Worm (Caenorhabditis elegans) whole organism, midembryonic: Measurements from ENCODE around the gene srx-68.

ENCODE experiments used
- T22C8.4 ChIP-seq: fragments of 200-800 bp; sonication (Bioruptor generic); IDR thresholded peaks from 2 replicates; pipeline ENCODE4 v1.3.6; 2022; ENCODE audit warnings: missing genetic modification characterization, missing compliant biosample characterization
- cog-1 ChIP-seq: sonication (generic microtip); optimal IDR thresholded peaks from 2 replicates; lab custom pipeline; 2016; ENCODE audit warnings: missing genetic modification characterization, missing compliant biosample characterization
- flt-1 ChIP-seq: fragments of 200-800 bp; sonication (Bioruptor generic); IDR thresholded peaks from 2 replicates; pipeline ENCODE4 v1.3.6; 2022; ENCODE audit warnings: missing genetic modification characterization, missing compliant biosample characterization
- klf-2 ChIP-seq: fragments of 200-800 bp; sonication (Bioruptor generic); conservative IDR thresholded peaks from 2 replicates; pipeline ENCODE4 v1.3.6; 2022; ENCODE audit warnings: missing genetic modification reagents, missing genetic modification characterization, missing compliant biosample characterization
- med-1 ChIP-seq: sonication (generic microtip); optimal IDR thresholded peaks from 2 replicates; lab custom pipeline; 2017; ENCODE audit warnings: missing genetic modification characterization, mild to moderate bottlenecking, missing compliant biosample characterization, antibody characterized with exemption, missing genetic modification reagents; ENCODE audit not compliant: insufficient read depth
- ref-1 ChIP-seq: fragments of 200-800 bp; sonication (Bioruptor generic); conservative IDR thresholded peaks from 2 replicates; pipeline ENCODE4 v1.3.6; 2022; ENCODE audit warnings: missing genetic modification reagents, missing genetic modification characterization, missing compliant biosample characterization
- tab-1 ChIP-seq: fragments of 200-800 bp; sonication (Bioruptor generic); IDR thresholded peaks from 2 replicates; pipeline ENCODE4 v1.3.6; 2022; ENCODE audit warnings: missing genetic modification characterization, missing compliant biosample characterization
- ztf-23 ChIP-seq: fragments of 200-800 bp; sonication (Bioruptor generic); IDR thresholded peaks from 2 replicates; pipeline ENCODE4 v1.3.6; 2022; ENCODE audit warnings: missing genetic modification reagents, missing genetic modification characterization, missing compliant biosample characterization
- ztf-29 ChIP-seq: fragments of 200-800 bp; sonication (Bioruptor generic); IDR thresholded peaks from 2 replicates; pipeline ENCODE4 v1.3.6; 2022; ENCODE audit warnings: missing genetic modification reagents, missing genetic modification characterization, missing compliant biosample characterization

The srx-68 gene

DNA sequence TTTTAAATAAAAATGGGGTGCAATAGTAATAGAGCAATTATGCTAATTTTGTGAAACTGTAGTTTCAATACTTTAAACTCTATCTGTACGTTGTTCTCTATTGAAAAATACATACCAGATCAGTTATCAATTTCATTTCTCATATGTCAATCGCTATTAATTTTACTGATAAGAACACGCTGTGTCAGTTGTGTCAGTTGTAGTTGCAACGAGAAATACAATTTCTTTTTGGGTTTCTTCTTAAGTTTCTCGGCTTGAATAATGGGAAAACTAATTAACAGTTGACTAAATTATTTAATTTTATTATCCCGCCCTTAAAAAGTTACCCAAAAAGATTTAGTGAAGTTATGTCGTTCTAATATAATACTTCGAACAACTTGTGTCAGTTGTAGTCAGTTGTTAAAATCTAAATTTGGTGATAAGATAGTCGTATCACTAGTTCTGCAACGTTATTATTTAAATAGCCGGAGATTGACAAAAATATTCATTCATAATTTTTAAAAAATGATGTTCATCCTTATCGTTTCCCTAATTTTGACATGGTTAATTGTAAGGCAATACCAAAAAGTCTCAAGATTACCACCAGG is 23.4 kb downstream of the srx-68 start, which contains the start of gene cyp-35A5:
Gene cyp-35A5, plus strand, starts transcription at position 435 of the 587 bp plus-strand sequence.
- TF ChIP-seq med-1 (GFP tag; lab: Kevin White, UChicago) (no peak), T22C8.4 (GFP tag; lab: Robert Waterston, UW) (no peak), klf-2 (GFP tag; lab: Robert Waterston, UW) (no peak), tab-1 (GFP tag; lab: Robert Waterston, UW) (no peak), ztf-23 (GFP tag; lab: Robert Waterston, UW) (no peak), cog-1 (tag; lab: Kevin White, UChicago) (no peak), ref-1 (GFP tag; lab: Robert Waterston, UW) (no peak), ztf-29 (GFP tag; lab: Robert Waterston, UW) (no peak)

DNA sequence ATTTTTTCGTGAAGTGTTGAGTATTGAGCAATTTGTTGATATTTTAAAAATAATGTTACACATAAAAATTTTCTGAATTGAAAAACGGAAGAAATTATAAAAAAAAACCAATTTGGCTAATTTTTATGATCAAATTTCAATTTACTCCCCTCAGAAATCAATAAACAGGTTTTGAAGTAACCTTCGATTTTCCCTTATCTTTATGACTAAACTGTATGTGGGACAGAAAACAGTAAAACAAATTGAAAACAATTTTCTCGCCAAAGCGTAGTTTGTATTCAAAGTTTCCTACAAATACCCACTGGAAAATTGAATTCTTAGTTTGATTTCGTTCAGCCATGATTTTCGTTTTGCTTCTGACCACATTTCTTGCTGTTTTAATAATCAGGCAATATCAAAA is 26.2 kb downstream of the srx-68 start, which contains the start of gene cyp-35B1:
Gene cyp-35B1, plus strand, starts transcription at position 244 of the 400 bp plus-strand sequence.
- no peak for TF ChIP-seq ref-1 (GFP tag; lab: Robert Waterston, UW)
- TF ChIP-seq flt-1 = no peak
- TF ChIP-seq tab-1 (GFP tag; lab: Robert Waterston, UW) = no peak
- no peak for TF ChIP-seq ztf-23 (GFP tag; lab: Robert Waterston, UW)
- no peak for TF ChIP-seq T22C8.4 (GFP tag; lab: Robert Waterston, UW)
- no peak for TF ChIP-seq med-1 (GFP tag; lab: Kevin White, UChicago)
- no peak for TF ChIP-seq klf-2 (GFP tag; lab: Robert Waterston, UW)
- no peak for TF ChIP-seq cog-1 (tag; lab: Kevin White, UChicago)

DNA sequence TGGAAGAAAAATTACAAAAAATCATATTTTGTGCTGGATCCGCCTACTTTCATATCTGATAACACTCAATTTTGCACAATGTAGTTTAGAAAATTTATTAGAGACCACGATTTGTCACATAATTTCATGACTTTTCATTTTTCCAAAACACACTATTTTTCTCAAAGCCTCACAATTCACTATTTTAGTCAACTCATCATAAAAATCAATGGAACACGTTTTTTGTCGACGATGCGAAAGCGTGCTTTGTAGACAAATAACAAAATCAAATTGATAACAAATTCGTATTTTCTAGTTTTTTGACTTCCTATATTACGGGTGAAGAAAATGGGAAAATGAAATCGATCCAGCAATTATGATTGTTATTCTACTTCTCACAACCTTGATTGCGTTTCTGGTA is 29.3 kb downstream of the srx-68 start, which contains the start of gene cyp-35B2:
Gene cyp-35B2, plus strand, starts transcription at position 301 of the 400 bp plus-strand sequence.
- TF ChIP-seq ztf-23 (GFP tag; lab: Robert Waterston, UW) (no peak), med-1 (GFP tag; lab: Kevin White, UChicago) (no peak)

DNA sequence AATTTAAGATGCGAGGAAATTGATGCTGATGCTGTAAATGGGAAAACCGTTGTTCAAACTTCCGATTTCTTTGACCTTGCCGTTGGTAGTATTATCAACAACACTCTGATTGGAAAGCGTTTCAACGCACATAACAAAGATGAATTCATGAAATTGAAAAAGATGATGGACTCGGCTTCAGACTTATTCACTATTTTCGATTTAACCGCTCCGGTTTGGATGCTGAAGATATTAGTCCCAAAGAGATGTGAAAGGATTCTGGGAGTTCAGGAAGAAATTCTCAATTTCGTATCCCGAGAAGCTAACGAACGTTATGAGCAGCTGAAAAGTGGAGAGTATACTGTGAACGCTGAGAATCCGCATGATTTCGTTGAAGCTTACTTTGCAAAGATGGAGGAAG is 30.8 kb downstream of the srx-68 start:
- TF ChIP-seq tab-1 (GFP tag; lab: Robert Waterston, UW) (no peak), T22C8.4 (GFP tag; lab: Robert Waterston, UW) (no peak), med-1 (GFP tag; lab: Kevin White, UChicago) (no peak), klf-2 (GFP tag; lab: Robert Waterston, UW) (no peak), flt-1 (no peak), ref-1 (GFP tag; lab: Robert Waterston, UW) (no peak), ztf-29 (GFP tag; lab: Robert Waterston, UW) (no peak), ztf-23 (GFP tag; lab: Robert Waterston, UW) (no peak), cog-1 (tag; lab: Kevin White, UChicago) (no peak)

DNA sequence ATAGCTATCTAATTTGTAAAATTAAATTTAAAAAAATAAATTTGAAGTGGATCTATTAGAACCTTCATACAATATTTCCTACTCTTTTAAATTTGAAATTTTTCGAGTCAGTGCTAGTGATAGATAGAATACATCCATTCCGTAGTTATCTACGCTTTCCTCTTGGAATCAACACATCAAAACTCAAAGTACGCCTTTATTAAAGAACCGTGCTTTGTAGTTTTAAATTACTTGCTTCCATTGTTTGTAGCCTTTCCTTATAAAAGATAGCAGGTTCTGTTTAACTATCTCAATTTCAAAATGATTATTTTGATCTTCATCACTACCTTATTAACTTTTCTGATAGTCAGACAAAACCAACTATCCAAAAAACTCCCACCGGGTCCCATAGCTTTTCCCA is 32.5 kb downstream of the srx-68 start, which contains the start of gene cyp-35B3:
Gene cyp-35B3, plus strand, starts transcription at position 301 of the 400 bp plus-strand sequence.
- TF ChIP-seq ztf-29 (GFP tag; lab: Robert Waterston, UW) (no peak), flt-1 (no peak), cog-1 (tag; lab: Kevin White, UChicago) (no peak), tab-1 (GFP tag; lab: Robert Waterston, UW) (no peak), ztf-23 (GFP tag; lab: Robert Waterston, UW) (no peak), med-1 (GFP tag; lab: Kevin White, UChicago) (no peak), klf-2 (GFP tag; lab: Robert Waterston, UW) (no peak), ref-1 (GFP tag; lab: Robert Waterston, UW) (no peak), T22C8.4 (GFP tag; lab: Robert Waterston, UW) (no peak)

DNA sequence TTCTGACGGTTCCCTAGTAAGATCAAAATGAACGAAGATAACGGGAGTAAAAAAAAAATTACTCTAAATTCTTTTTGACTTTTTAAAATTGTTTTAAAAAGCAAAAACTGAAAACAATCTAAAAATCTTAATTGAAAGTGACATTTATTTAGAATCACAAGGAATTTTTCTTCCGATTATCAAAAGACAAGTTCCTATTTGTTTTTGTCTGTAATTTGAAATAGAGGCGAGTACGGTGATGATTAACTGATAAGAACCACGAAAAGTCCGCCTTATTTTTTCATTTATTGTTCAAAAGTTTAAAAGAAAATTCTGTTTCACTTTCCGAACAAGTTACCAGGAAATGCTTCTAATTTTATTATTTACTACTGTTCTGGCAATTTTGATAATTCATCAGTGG is 37.2 kb downstream of the srx-68 start, which contains the start of gene dach-1:
Gene dach-1, plus strand, starts transcription at position 301 of the 400 bp plus-strand sequence.
- no peak for TF ChIP-seq cog-1 (tag; lab: Kevin White, UChicago)
- TF ChIP-seq T22C8.4 (GFP tag; lab: Robert Waterston, UW) = no peak
- TF ChIP-seq tab-1 (GFP tag; lab: Robert Waterston, UW) = no peak
- no peak for TF ChIP-seq ztf-23 (GFP tag; lab: Robert Waterston, UW)
- no peak for TF ChIP-seq med-1 (GFP tag; lab: Kevin White, UChicago)
- TF ChIP-seq ref-1 (GFP tag; lab: Robert Waterston, UW) = no peak
- no peak for TF ChIP-seq klf-2 (GFP tag; lab: Robert Waterston, UW)
- TF ChIP-seq ztf-29 (GFP tag; lab: Robert Waterston, UW) = no peak
- no peak for TF ChIP-seq flt-1

DNA sequence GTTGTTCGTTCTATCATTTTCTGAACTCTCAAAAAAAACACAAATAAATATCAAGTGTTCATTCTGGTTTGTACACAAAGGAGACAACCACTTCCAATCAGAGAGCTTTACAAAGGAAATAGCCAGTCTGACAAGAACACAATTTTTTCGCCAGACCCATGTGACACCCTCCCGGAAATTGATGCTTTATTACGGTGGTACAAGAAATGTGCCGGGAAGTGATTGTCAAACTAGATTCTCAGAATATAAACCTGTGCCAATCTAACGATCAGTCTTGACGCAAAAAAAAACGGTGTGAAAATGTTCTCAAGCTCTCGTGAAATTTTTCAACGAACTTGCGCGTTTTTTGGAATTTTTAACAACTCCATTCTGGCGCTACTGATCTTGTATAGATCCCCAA is 41.2 kb downstream of the srx-68 start, which contains the start of gene str-247:
Gene str-247, plus strand, starts transcription at position 301 of the 400 bp plus-strand sequence.
- TF ChIP-seq ztf-29 (GFP tag; lab: Robert Waterston, UW) (no peak), T22C8.4 (GFP tag; lab: Robert Waterston, UW) (no peak), flt-1 (no peak), ref-1 (GFP tag; lab: Robert Waterston, UW) (no peak)

DNA sequence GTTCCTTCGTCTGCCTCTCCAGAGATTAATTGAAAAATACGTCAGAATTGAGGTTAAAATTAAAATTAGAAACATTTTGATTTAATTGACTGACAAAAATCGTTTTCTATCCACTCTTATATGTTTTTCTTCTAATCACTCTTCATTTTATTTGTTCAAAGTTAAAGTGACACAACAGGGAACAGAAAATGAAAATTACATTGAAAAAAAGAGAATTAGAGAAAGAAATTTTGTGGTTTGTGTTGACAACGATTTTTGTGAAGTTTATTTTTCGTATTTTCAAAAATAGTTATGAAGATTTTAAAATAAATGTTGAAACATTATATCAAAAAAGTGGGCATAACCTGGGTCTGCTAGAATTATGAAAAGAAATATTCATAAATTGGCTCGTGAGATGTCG is 45.0 kb downstream of the srx-68 start, which contains the start of gene cyp-34A5:
Gene cyp-34A5, minus strand, starts transcription at position 101 of the 400 bp plus-strand sequence.
- TF ChIP-seq ref-1 (GFP tag; lab: Robert Waterston, UW) (no peak), cog-1 (tag; lab: Kevin White, UChicago) (no peak), flt-1 (no peak), ztf-29 (GFP tag; lab: Robert Waterston, UW) (no peak), tab-1 (GFP tag; lab: Robert Waterston, UW) (no peak), klf-2 (GFP tag; lab: Robert Waterston, UW) (no peak), med-1 (GFP tag; lab: Kevin White, UChicago) (no peak), ztf-23 (GFP tag; lab: Robert Waterston, UW) (no peak), T22C8.4 (GFP tag; lab: Robert Waterston, UW) (no peak)

DNA sequence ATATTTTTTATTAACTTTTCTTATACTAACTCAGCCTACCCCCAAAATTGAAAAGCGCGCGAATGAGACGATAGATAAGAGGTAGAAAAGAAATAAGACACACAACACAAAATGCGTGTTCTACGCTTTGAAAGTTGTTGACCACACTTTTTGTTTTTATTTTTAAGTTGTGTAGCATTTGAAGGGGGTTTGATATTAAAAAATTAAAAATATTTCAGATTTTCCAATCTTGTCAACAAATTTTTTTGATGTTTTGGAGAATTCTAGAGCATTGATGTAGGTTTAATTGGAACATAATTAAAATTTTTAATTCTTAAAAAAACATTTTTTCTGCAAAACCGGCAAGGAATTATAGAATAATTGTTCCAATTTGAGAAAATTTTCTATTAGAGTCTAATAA is 48.7 kb downstream of the srx-68 start, which contains the start of gene cyp-34A6:
Gene cyp-34A6, minus strand, starts transcription at position 101 of the 400 bp plus-strand sequence.
- TF ChIP-seq klf-2 (GFP tag; lab: Robert Waterston, UW) (no peak), cog-1 (tag; lab: Kevin White, UChicago) (no peak), flt-1 (no peak), med-1 (GFP tag; lab: Kevin White, UChicago) (no peak), ztf-29 (GFP tag; lab: Robert Waterston, UW) (no peak), T22C8.4 (GFP tag; lab: Robert Waterston, UW) (no peak), ref-1 (GFP tag; lab: Robert Waterston, UW) (no peak), tab-1 (GFP tag; lab: Robert Waterston, UW) (no peak), ztf-23 (GFP tag; lab: Robert Waterston, UW) (no peak)
